Worm (Caenorhabditis elegans): ENCODE measurements around the gene nlp-52.

DNA sequence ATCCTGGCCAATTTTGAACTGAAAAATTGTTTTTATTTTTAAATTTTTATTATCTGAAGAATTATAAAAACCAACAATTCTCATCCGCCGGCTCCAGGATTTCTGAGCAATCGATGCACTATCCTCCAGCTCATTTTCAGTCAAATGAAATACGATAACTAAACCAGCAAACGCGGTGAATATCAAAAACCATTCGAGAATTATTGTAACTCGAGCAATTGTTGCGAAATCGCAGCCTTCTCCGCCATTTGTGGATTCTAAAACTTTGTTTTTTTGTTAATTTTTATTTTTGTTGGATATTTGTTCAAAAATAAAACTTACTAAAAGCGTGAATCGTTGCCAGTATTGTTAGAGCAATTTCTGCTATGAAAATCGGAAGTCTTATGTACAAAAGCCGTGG, 20.9 kb downstream of the nlp-52 start:
- TF ChIP-seq flt-1 (GFP tag; IDR thresholded peaks at IDR 0.05) (no peak), klf-2 (GFP tag; conservative IDR thresholded peaks at IDR 0.05) (no peak), ztf-29 (GFP tag; IDR thresholded peaks at IDR 0.05) (no peak), med-1 (GFP tag; optimal IDR thresholded peaks at IDR 0.05; ENCODE audit: insufficient read depth) (no peak), T22C8.4 (GFP tag; IDR thresholded peaks at IDR 0.05) (no peak), ztf-23 (GFP tag; IDR thresholded peaks at IDR 0.05) (no peak), ref-1 (GFP tag; conservative IDR thresholded peaks at IDR 0.05) (no peak), tab-1 (GFP tag; IDR thresholded peaks at IDR 0.05) (no peak)
